Worm (Caenorhabditis elegans) whole organism, young adult: ENCODE data around the gene egl-26.
A peak's percentile ranks its signal among the peaks of the same experiment; 100 is the strongest.
"Not testable (repeated sequence)": the region's sequence is repeated elsewhere in the genome, so short reads cannot be mapped to it uniquely, and the experiment has no call there.

Experiments
- F33H1.4 ChIP-seq: fragments of 200-800 bp; sonication (Bioruptor generic); IDR thresholded peaks from 2 replicates; pipeline ENCODE4 v1.3.6; 2022; ENCODE audit warnings: missing genetic modification reagents, missing genetic modification characterization, missing compliant biosample characterization
- F52B5.7 ChIP-seq: sonication (generic microtip); optimal IDR thresholded peaks from 2 replicates; lab custom pipeline; 2016; ENCODE audit warnings: mild to moderate bottlenecking, missing genetic modification characterization, missing compliant biosample characterization
- aptf-3 ChIP-seq: fragments of 200-800 bp; sonication (Bioruptor generic); IDR thresholded peaks from 2 replicates; pipeline ENCODE4 v1.3.6; 2022; ENCODE audit warnings: missing genetic modification characterization, missing compliant biosample characterization
- attf-3 ChIP-seq: fragments of 200-800 bp; sonication (Bioruptor generic); conservative IDR thresholded peaks from 2 replicates; pipeline ENCODE4 v1.3.6; 2022; ENCODE audit warnings: missing genetic modification reagents, missing genetic modification characterization, missing compliant biosample characterization
- ceh-58 ChIP-seq: fragments of 200-800 bp; sonication (Bioruptor generic); IDR thresholded peaks from 2 replicates; pipeline ENCODE4 v1.3.6; 2022; ENCODE audit warnings: missing genetic modification characterization, missing compliant biosample characterization
- him-1 ChIP-seq: sonication (generic microtip); optimal IDR thresholded peaks from 2 replicates; lab custom pipeline; 2016; ENCODE audit warnings: missing genotype, missing genetic modification reagents, missing genetic modification characterization, missing compliant biosample characterization
- lsl-1 ChIP-seq: fragments of 200-800 bp; sonication (Bioruptor generic); optimal IDR thresholded peaks from 2 replicates; lab custom pipeline; 2018; ENCODE audit warnings: mild to moderate bottlenecking, missing genetic modification characterization, moderate library complexity, missing compliant biosample characterization
- nfya-2 ChIP-seq: fragments of 200-800 bp; sonication (Bioruptor generic); IDR thresholded peaks from 2 replicates; pipeline ENCODE4 v1.3.6; 2022; ENCODE audit warnings: missing genetic modification reagents, missing genetic modification characterization, missing compliant biosample characterization
- snpc-3.4 ChIP-seq: sonication (generic microtip); optimal IDR thresholded peaks from 2 replicates; lab custom pipeline; 2017; ENCODE audit warnings: missing genetic modification characterization, mild to moderate bottlenecking, missing compliant biosample characterization, antibody characterized with exemption, moderate library complexity, missing genotype, missing genetic modification reagents
- snpc-4 ChIP-seq, 5 experiments: fragments of 150-350 bp in 1 of 5; sonication (generic microtip) in 4 of 5; optimal IDR thresholded peaks; 2 replicates each; lab custom pipeline; 2014 to 2018; ENCODE audit warnings: missing genetic modification characterization in 5 of 5, missing biosample characterization in 3 of 5, antibody characterized with exemption in 2 of 5, mild to moderate bottlenecking in 2 of 5, missing compliant biosample characterization in 2 of 5, missing genotype in 2 of 5, moderate library complexity in 2 of 5, missing genetic modification reagents in 1 of 5
- sptf-2 ChIP-seq: fragments of 200-800 bp; sonication (Bioruptor generic); optimal IDR thresholded peaks from 2 replicates; lab custom pipeline; 2018; ENCODE audit warnings: mild to moderate bottlenecking, missing genetic modification characterization, missing compliant biosample characterization
- unc-62 ChIP-seq: fragments of 150-350 bp; optimal IDR thresholded peaks from 2 replicates; lab custom pipeline; 2014; ENCODE audit warnings: missing biosample characterization, missing genetic modification reagents, missing genetic modification characterization

ce11 chrII:98894-99293 lies 29.4 kb downstream of the egl-26 start, which contains the start of gene C50D2.10:
- not testable (repeated sequence) for TF ChIP-seq nfya-2; aptf-3 (GFP tag; lab: Robert Waterston, UW); unc-62; him-1 (tag; lab: Kevin White, UChicago); F52B5.7 (tag; lab: Kevin White, UChicago); F33H1.4 (GFP tag; lab: Robert Waterston, UW); ceh-58 (GFP tag; lab: Robert Waterston, UW); snpc-4 (GFP tag; optimal IDR thresholded peaks at IDR 0.05; lab: Kevin White, UChicago); snpc-4 (tag; optimal IDR thresholded peaks at IDR 0.05; lab: Kevin White, UChicago); snpc-3.4; lsl-1; sptf-2 (GFP tag; lab: Kevin White, UChicago)
- peak; percentile 70 for TF ChIP-seq attf-3 (GFP tag; lab: Robert Waterston, UW)
